Worm (Caenorhabditis elegans) whole organism, mixed stage, embryonic: ENCODE results near the gene F40G12.6.
"Not testable (repeated sequence)": the region's sequence is repeated elsewhere in the genome, so short reads cannot be mapped to it uniquely, and the experiment has no call there.

Source experiments
- lin-13 ChIP-seq: fragments of 150-350 bp; optimal IDR thresholded peaks from 2 replicates; lab custom pipeline; 2014; ENCODE audit warnings: missing biosample characterization, missing genetic modification characterization
- nhr-12 ChIP-seq: fragments of 150-350 bp; optimal IDR thresholded peaks from 2 replicates; lab custom pipeline; 2014; ENCODE audit warnings: missing biosample characterization, missing genetic modification characterization
- nhr-237 ChIP-seq: fragments of 150-350 bp; optimal IDR thresholded peaks from 2 replicates; lab custom pipeline; 2014; ENCODE audit warnings: missing biosample characterization, missing genetic modification characterization
- snpc-4 ChIP-seq: fragments of 150-350 bp; optimal IDR thresholded peaks from 2 replicates; lab custom pipeline; 2014; ENCODE audit warnings: missing biosample characterization, missing genetic modification characterization
- unc-62 ChIP-seq: fragments of 150-350 bp; optimal IDR thresholded peaks from 2 replicates; lab custom pipeline; 2014; ENCODE audit warnings: missing biosample characterization, missing genetic modification reagents, missing genetic modification characterization
- ztf-11 ChIP-seq: fragments of 150-350 bp; optimal IDR thresholded peaks from 2 replicates; lab custom pipeline; 2014; ENCODE audit warnings: missing biosample characterization, missing genetic modification characterization

DNA sequence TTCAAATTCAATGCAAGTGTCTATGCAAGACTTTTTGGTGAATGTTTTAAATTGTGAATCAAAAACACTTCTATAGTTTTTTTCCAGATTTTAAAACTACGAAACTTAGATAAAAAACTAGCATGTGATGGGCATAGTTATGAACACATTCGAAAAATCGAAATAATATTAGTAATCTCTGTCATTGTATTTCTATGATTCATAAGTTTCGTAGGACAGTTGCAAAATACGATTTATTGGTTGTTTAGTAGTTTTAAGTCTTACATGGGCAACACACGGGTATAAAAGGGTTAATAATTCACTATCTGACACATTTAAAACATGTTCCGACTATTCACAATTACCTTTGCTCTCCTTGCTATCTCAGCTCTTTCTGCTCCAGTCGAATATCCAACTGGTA, 35.2 kb upstream of the F40G12.6 start, which contains the start of gene spig-5:
- TF ChIP-seq ztf-11 (tag; lab: Kevin White, UChicago); lin-13 (tag; lab: Kevin White, UChicago); nhr-237 (tag; lab: Kevin White, UChicago); nhr-12 (tag; lab: Kevin White, UChicago); snpc-4 (tag; lab: Kevin White, UChicago); unc-62 (GFP tag; lab: Kevin White, UChicago): not testable (repeated sequence)
